Worm (Caenorhabditis elegans) whole organism, L3 larva: ENCODE data around the gene Y73B6BL.289.

Experiments used
- fkh-10 ChIP-seq: sonication (generic microtip); optimal IDR thresholded peaks from 2 replicates; lab custom pipeline; 2017; ENCODE audit warnings: missing biosample characterization, missing genetic modification reagents, missing genetic modification characterization
- mdl-1 ChIP-seq: fragments of 150-350 bp; optimal IDR thresholded peaks from 2 replicates; lab custom pipeline; 2014; ENCODE audit warnings: missing biosample characterization, missing genetic modification characterization
- nhr-76 ChIP-seq: fragments of 150-350 bp; sonication (generic microtip); optimal IDR thresholded peaks from 5 replicates; lab custom pipeline; 2014; ENCODE audit warnings: missing biosample characterization, missing genetic modification characterization
- ztf-11 ChIP-seq: fragments of 150-350 bp; optimal IDR thresholded peaks from 2 replicates; lab custom pipeline; 2014; ENCODE audit warnings: missing biosample characterization, missing genetic modification characterization

- TF ChIP-seq ztf-11 (tag; lab: Kevin White, UChicago) (no peak), mdl-1 (tag; lab: Kevin White, UChicago) (no peak), nhr-76 (tag; lab: Kevin White, UChicago) (no peak), fkh-10 (GFP tag; lab: Kevin White, UChicago) (no peak)
Measured at ce11 chrIV:6327363-6328015, 19.8 kb upstream of the Y73B6BL.289 start.
